Worm (Caenorhabditis elegans): ENCODE results near the gene nhr-34.
A peak's percentile ranks its signal among the peaks of the same experiment; 100 is the strongest.

nhr-34 gene

DNA sequence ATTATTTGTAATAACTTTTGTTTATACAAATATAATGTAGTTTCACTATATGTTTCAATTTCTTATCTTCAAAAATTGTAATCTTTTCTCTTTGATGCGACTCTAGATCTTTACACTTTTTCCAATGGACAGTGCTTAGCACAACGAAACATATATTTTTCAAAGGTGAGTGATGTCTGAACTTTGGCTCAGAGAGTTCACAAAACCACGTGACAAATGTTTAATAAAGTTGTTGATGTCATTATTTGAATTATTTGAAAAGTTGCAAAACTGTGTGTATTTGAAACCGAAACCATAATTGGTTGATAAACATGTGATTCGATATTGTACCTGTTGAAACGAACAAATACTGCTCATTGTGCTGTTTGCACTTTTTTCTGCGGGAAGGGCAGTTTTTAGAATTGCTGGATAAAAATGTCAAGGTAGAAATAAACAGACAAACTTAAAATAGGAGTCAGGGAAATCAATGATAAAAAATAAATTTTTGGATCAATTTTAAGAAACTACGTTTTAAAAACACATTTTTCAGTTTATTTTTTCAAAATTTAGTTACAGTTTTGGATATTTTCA is 7.3 kb downstream of the nhr-34 start (continued):
- TF ChIP-seq saeg-2 (GFP tag; IDR thresholded peaks at IDR 0.05) = no peak
- TF ChIP-seq daf-16 (GFP tag; optimal IDR thresholded peaks at IDR 0.05) = no peak
- peak; percentile 94 for TF ChIP-seq daf-16 (tag; optimal IDR thresholded peaks at IDR 0.05)

- TF ChIP-seq nhr-10 (tag; optimal IDR thresholded peaks at IDR 0.05) (peak; percentile 28), snpc-4 (tag; optimal IDR thresholded peaks at IDR 0.05) (no peak), ceh-62 (tag; optimal IDR thresholded peaks at IDR 0.05) (no peak), aha-1 (tag) (peak; percentile 81)
These were observed 8.4 kb downstream of the nhr-34 start for ce11 chrIV:9667084-9667483.

- peak; percentile 5 for TF ChIP-seq aha-1 (tag)
- TF ChIP-seq ceh-32 (tag; optimal IDR thresholded peaks at IDR 0.05; ENCODE audit: poor library complexity) = no peak
- peak; percentile 9; the same call in 1 of the 2 replicates for TF ChIP-seq ctbp-1 (GFP tag; IDR thresholded peaks at IDR 0.05)
- no peak for TF ChIP-seq dpl-1 (GFP tag; optimal IDR thresholded peaks at IDR 0.05)
- TF ChIP-seq fkh-10 (GFP tag; optimal IDR thresholded peaks at IDR 0.05) = peak; percentile 73
- TF ChIP-seq unc-62 (GFP tag; optimal IDR thresholded peaks at IDR 0.05 in 1 of 2) = peak in 1 of 2 experiments; percentile 20
- TF ChIP-seq unc-62 (tag; optimal IDR thresholded peaks at IDR 0.05) = no peak
These were observed 15.5 kb downstream of the nhr-34 start for ce11 chrIV:9659999-9660398.

- TF ChIP-seq pha-4 (GFP tag; IDR thresholded peaks at IDR 0.05) (no peak), pha-4 (tag; optimal IDR thresholded peaks at IDR 0.05) (no peak), D1046.2 (GFP tag; IDR thresholded peaks at IDR 0.05) (no peak), nhr-11 (tag; optimal IDR thresholded peaks at IDR 0.05) (no peak), hif-1 (tag; optimal IDR thresholded peaks at IDR 0.05) (no peak)
These were observed 17.7 kb downstream of the nhr-34 start, which contains the start of gene acc-1 for ce11 chrIV:9657753-9658152. Gene acc-1 (plus strand): TSS chrIV:9658053.

DNA sequence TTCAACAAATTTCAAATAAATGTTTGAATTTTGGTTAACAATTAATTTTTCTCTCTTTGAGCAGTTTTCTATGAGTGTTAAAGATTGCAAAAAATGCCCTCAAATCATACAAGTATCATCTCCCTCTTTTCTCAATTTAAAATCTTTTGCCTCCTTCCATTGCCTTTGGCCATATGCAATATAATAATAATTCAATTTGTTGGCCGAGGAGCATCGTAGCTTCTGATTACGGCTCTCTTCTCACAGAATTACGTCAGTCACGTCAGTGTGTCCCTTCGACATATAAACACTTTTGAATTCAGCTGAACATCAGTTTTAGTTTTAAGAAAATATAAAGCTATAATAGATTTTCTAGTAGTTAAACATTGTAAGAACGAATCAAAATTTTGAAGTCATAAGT is 19.9 kb downstream of the nhr-34 start:
- TF ChIP-seq F49E8.2 (tag; optimal IDR thresholded peaks at IDR 0.05; ENCODE audit: borderline replicate concordance) (no peak), ces-1 (GFP tag; optimal IDR thresholded peaks at IDR 0.05) (peak; percentile 41)

DNA sequence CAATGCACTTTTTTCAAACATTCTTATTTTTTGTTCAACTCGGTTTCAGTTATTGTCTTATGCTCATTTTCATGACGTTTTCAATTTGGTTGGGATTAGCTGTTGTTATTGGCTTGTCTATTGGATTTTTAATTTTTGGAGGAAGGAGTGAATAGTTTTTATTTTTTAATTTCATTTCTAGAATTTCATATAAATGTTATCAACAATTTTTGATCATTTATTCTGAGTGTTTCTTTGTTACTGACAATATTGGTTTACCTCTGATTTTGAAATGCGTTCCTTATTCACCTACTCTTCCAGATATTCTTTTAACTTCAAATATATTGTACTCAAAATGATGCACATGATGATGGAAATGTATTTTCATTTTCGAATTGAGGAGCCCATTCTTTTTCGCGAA is 21.5 kb downstream of the nhr-34 start, which contains the start of gene F58G6.7:
TSS of gene F58G6.7 (plus strand) at position 301 of the 400 bp plus-strand sequence.
- TF ChIP-seq F26F4.8 (GFP tag; conservative IDR thresholded peaks at IDR 0.05) = no peak
- TF ChIP-seq mxl-2 (GFP tag; conservative IDR thresholded peaks at IDR 0.05) = no peak
- no peak for TF ChIP-seq lin-13 (GFP tag; optimal IDR thresholded peaks at IDR 0.05)
- TF ChIP-seq ceh-20 (GFP tag; IDR thresholded peaks at IDR 0.05) = no peak
- TF ChIP-seq nhr-10 (tag; optimal IDR thresholded peaks at IDR 0.05) = no peak
- TF ChIP-seq nhr-77 (tag; optimal IDR thresholded peaks at IDR 0.05) = no peak
- no peak for TF ChIP-seq daf-19 (GFP tag; conservative IDR thresholded peaks at IDR 0.05)
- TF ChIP-seq fos-1 (tag; optimal IDR thresholded peaks at IDR 0.05) = no peak
- TF ChIP-seq Y75B8A.6 (GFP tag; IDR thresholded peaks at IDR 0.05) = no peak
- TF ChIP-seq duxl-1 (tag; optimal IDR thresholded peaks at IDR 0.05; ENCODE audit: poor library complexity) = no peak
- no peak for TF ChIP-seq snpc-4 (tag; optimal IDR thresholded peaks at IDR 0.05)
- no peak for TF ChIP-seq ceh-44 (GFP tag; IDR thresholded peaks at IDR 0.05)
- no peak for TF ChIP-seq ctbp-1 (GFP tag; IDR thresholded peaks at IDR 0.05)
- TF ChIP-seq mdl-1 (tag; optimal IDR thresholded peaks at IDR 0.05) = no peak
- no peak for TF ChIP-seq zag-1 (tag; optimal IDR thresholded peaks at IDR 0.05)
- no peak for TF ChIP-seq ceh-62 (tag; optimal IDR thresholded peaks at IDR 0.05)

Measured in whole organism, L4 larva.